Worm (Caenorhabditis elegans): ENCODE measurements around the gene sdz-8.

DNA sequence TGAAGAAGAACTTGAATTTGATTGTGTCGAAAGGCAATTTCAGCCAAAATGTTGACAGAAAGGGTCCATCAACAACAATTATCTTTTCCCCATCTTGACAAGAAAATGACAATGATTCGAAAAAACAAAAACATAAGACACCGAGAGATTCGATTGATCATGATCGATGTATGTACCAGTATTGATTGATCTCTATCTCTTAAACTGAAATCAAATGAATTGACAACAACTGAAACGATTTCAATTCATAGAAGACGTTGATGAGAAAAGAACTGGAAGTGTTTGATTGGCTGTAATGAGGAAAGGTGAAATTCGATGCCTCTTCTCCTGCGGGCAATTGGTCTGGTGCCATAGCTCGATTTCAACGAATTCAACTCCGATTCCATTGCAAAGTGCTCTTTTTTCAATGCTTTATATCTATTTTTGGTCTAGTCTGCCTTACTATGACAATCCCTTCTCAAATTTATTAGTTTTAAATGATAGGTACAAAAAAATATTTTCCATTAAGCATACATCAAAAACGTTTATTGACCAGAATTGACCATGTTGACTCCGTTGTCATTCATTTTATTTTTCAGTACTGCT, 17.5 kb upstream of the sdz-8 start:
- no peak for TF ChIP-seq nhr-237 (tag; optimal IDR thresholded peaks at IDR 0.05)
- TF ChIP-seq fos-1 (tag; optimal IDR thresholded peaks at IDR 0.05): no peak
- no peak for TF ChIP-seq ceh-82 (tag; optimal IDR thresholded peaks at IDR 0.05)
- no peak for TF ChIP-seq dmd-4 (tag; optimal IDR thresholded peaks at IDR 0.05)

Measured in whole organism, L2 larva.